Worm (Caenorhabditis elegans): ENCODE data around the gene F53F4.17.

DNA sequence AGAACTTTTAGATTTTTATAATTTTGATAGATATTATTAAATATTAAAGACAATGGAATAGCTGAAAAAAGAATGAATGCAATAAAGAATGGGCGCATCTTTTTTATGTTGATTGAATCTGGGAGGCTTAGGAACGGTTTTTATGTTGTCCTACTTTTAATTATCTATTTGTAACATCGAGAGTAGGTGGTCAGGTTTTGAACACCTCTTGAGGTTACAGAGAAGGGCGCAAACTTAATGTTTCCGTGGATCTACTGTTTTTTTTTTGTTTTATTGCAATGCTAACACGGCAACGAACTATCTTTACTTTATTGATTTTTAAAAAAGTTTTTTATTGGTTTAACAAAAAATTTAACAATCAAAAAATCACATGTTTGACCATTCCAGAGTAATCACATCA is 25.9 kb downstream of the F53F4.17 start, which contains the start of gene F53F4.7:
- TF ChIP-seq nhr-71 (tag; optimal IDR thresholded peaks at IDR 0.05) (no peak), elt-3 (tag; optimal IDR thresholded peaks at IDR 0.05) (no peak), zag-1 (tag; optimal IDR thresholded peaks at IDR 0.05) (no peak), unc-62 (GFP tag; optimal IDR thresholded peaks at IDR 0.05) (no peak), efl-3 (GFP tag; optimal IDR thresholded peaks at IDR 0.05) (no peak), lin-15B (tag; optimal IDR thresholded peaks at IDR 0.05) (no peak), ama-1 (optimal IDR thresholded peaks at IDR 0.05) (no peak), ceh-82 (tag; optimal IDR thresholded peaks at IDR 0.05) (no peak)

Measured in whole organism, L1 larva.